Fruit fly (Drosophila melanogaster): ENCODE data around the gene CG13386.

DNA sequence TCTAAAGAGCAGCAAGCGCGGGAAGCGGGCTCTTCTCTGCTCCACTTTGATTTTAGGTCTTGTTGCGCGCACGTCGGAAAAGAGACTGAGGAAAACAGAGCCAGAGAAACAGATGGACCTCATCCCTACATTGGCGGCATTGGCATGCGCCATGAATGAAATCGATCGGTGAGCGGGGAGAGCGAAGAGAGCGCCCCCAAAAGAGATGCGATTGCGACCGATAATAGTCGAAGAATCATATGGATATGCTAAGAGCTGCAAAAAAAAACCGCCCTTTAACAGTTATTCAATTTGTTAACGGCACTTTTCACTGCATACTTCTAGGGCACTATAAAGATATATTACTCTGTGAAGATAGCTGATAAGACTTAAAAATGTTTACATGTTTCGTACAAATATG is 34.7 kb downstream of the CG13386 start, which contains the start of gene grk:
- TF ChIP-seq salr (GFP tag; optimal IDR thresholded peaks at IDR 0.05) (no peak), OdsH (GFP tag; optimal IDR thresholded peaks at IDR 0.05) (no peak), Lpt (GFP tag; optimal IDR thresholded peaks at IDR 0.05) (no peak), Hr39 (GFP tag; optimal IDR thresholded peaks at IDR 0.05) (no peak), fd85E (GFP tag; optimal IDR thresholded peaks at IDR 0.05) (no peak), topi (GFP tag; optimal IDR thresholded peaks at IDR 0.05) (no peak)
